Worm (Caenorhabditis elegans): ENCODE results near the gene K05F1.6.

ce11 chrII:5768274-5768820 is 14.0 kb upstream of the K05F1.6 start:
- TF ChIP-seq snpc-4 (tag; optimal IDR thresholded peaks at IDR 0.05) = no peak
- no peak for TF ChIP-seq lsy-2 (tag; optimal IDR thresholded peaks at IDR 0.05)
- TF ChIP-seq nhr-237 (tag; optimal IDR thresholded peaks at IDR 0.05) = no peak
- TF ChIP-seq blmp-1 (tag; optimal IDR thresholded peaks at IDR 0.05) = no peak
- TF ChIP-seq mep-1 (tag; optimal IDR thresholded peaks at IDR 0.05) = no peak
- TF ChIP-seq sptf-1 (tag; optimal IDR thresholded peaks at IDR 0.05) = no peak
- TF ChIP-seq ztf-11 (tag; optimal IDR thresholded peaks at IDR 0.05) = no peak
- TF ChIP-seq ceh-39 (tag; optimal IDR thresholded peaks at IDR 0.05) = no peak
- no peak for TF ChIP-seq ces-1 (GFP tag; optimal IDR thresholded peaks at IDR 0.05)
